Worm (Caenorhabditis elegans) whole organism, L3 larva: Measurements from ENCODE around the gene ttbk-5.

ENCODE experiments used
- aly-2 ChIP-seq: fragments of 150-350 bp; optimal IDR thresholded peaks from 2 replicates; lab custom pipeline; 2014; ENCODE audit warnings: missing biosample characterization, missing genetic modification characterization
- ama-1 ChIP-seq: fragments of 150-350 bp; optimal IDR thresholded peaks from 2 replicates; lab custom pipeline; 2018
- ceh-28 ChIP-seq: fragments of 150-350 bp; optimal IDR thresholded peaks from 2 replicates; lab custom pipeline; 2014; ENCODE audit warnings: missing biosample characterization, missing genetic modification reagents, missing genetic modification characterization
- nhr-12 ChIP-seq: fragments of 150-350 bp; optimal IDR thresholded peaks from 2 replicates; lab custom pipeline; 2014; ENCODE audit warnings: missing biosample characterization, missing genetic modification characterization
- nhr-237 ChIP-seq: fragments of 150-350 bp; optimal IDR thresholded peaks from 2 replicates; lab custom pipeline; 2014; ENCODE audit warnings: missing biosample characterization, missing genetic modification characterization
- nhr-67 ChIP-seq: fragments of 150-350 bp; optimal IDR thresholded peaks from 2 replicates; lab custom pipeline; 2014; ENCODE audit warnings: missing biosample characterization, missing genetic modification characterization
- nhr-76 ChIP-seq: fragments of 150-350 bp; sonication (generic microtip); optimal IDR thresholded peaks from 5 replicates; lab custom pipeline; 2014; ENCODE audit warnings: missing biosample characterization, missing genetic modification characterization
- zag-1 ChIP-seq: fragments of 150-350 bp; optimal IDR thresholded peaks from 2 replicates; lab custom pipeline; 2014; ENCODE audit warnings: missing biosample characterization, missing genetic modification characterization

ce11 chrIV:10096881-10097280, 6.4 kb downstream of the ttbk-5 start, which contains the start of gene dis-3:
- TF ChIP-seq zag-1 (tag; lab: Kevin White, UChicago) (no peak), aly-2 (tag; lab: Kevin White, UChicago) (no peak), ceh-28 (tag; lab: Kevin White, UChicago) (no peak), ama-1 (lab: Kevin White, UChicago) (no peak), nhr-12 (tag; lab: Kevin White, UChicago) (no peak), nhr-67 (no peak), nhr-76 (tag; lab: Kevin White, UChicago) (no peak), nhr-237 (tag; lab: Kevin White, UChicago) (no peak)
